Worm (Caenorhabditis elegans): ENCODE measurements around the gene enpl-1.
A peak's percentile ranks its signal among the peaks of the same experiment; 100 is the strongest.

Gene enpl-1

ce11 chrIV:11082789-11083235 lies 36.3 kb upstream of the enpl-1 start (continued):
- TF ChIP-seq lin-29 (GFP tag; IDR thresholded peaks at IDR 0.05) (0 out of 2 replicates have a peak, but pooled peaks have one; percentile 59), zip-11 (GFP tag; IDR thresholded peaks at IDR 0.05) (no peak), mdt-29 (GFP tag; IDR thresholded peaks at IDR 0.05) (peak; percentile 76; the same call in 1 of the 2 replicates), unc-39 (tag; optimal IDR thresholded peaks at IDR 0.05) (peak; percentile 48), lin-13 (GFP tag; optimal IDR thresholded peaks at IDR 0.05) (peak; percentile 72), nhr-76 (tag; optimal IDR thresholded peaks at IDR 0.05) (no peak), nhr-237 (tag; optimal IDR thresholded peaks at IDR 0.05) (peak; percentile 38), madf-5 (GFP tag; IDR thresholded peaks at IDR 0.05) (no peak), daf-12 (tag; optimal IDR thresholded peaks at IDR 0.05) (peak; percentile 13), spr-1 (tag; optimal IDR thresholded peaks at IDR 0.05) (peak; percentile 92), cey-2 (tag; optimal IDR thresholded peaks at IDR 0.05; ENCODE audit: borderline replicate concordance, insufficient read depth) (no peak), madf-9 (GFP tag; conservative IDR thresholded peaks at IDR 0.05) (peak; percentile 27; the same call in 1 of the 2 replicates), nhr-111 (GFP tag; optimal IDR thresholded peaks at IDR 0.05) (no peak), attf-4 (tag; optimal IDR thresholded peaks at IDR 0.05) (no peak), nhr-6 (tag; optimal IDR thresholded peaks at IDR 0.05) (peak; percentile 93), php-3 (GFP tag; IDR thresholded peaks at IDR 0.05) (0 out of 2 replicates have a peak, but pooled peaks have one; percentile 26), ceh-28 (tag; optimal IDR thresholded peaks at IDR 0.05) (peak; percentile 90), lim-7 (GFP tag; IDR thresholded peaks at IDR 0.05) (peak; percentile 63; the same call in 1 of the 2 replicates)

- no peak for TF ChIP-seq snpc-1.2 (GFP tag; IDR thresholded peaks at IDR 0.05)
- TF ChIP-seq unc-130 (GFP tag; optimal IDR thresholded peaks at IDR 0.05): no peak
- TF ChIP-seq vab-7 (GFP tag; IDR thresholded peaks at IDR 0.05): no peak
- no peak for TF ChIP-seq unc-39 (tag; optimal IDR thresholded peaks at IDR 0.05)
- TF ChIP-seq ceh-44 (GFP tag; IDR thresholded peaks at IDR 0.05): no peak
- peak in 1 of 2 experiments; percentile 56 for TF ChIP-seq lsy-2 (tag; optimal IDR thresholded peaks at IDR 0.05)
- TF ChIP-seq lin-38 (GFP tag; IDR thresholded peaks at IDR 0.05): 0 out of 2 replicates have a peak, but pooled peaks have one; percentile 21
Observed at ce11 chrIV:11083609-11084008, 35.5 kb upstream of the enpl-1 start, which contains the start of gene klc-1. TSS of gene klc-1 (plus strand) at chrIV:11083735.

ce11 chrIV:11089527-11089926 lies 29.6 kb upstream of the enpl-1 start, which contains the start of gene M7.7:
TSS of gene M7.7 (plus strand) at chrIV:11089827.
- no peak for TF ChIP-seq set-16 (GFP tag; IDR thresholded peaks at IDR 0.05)
- TF ChIP-seq tra-1 (GFP tag; IDR thresholded peaks at IDR 0.05): no peak
- no peak for TF ChIP-seq F49E8.2 (tag; optimal IDR thresholded peaks at IDR 0.05; ENCODE audit: borderline replicate concordance)
- TF ChIP-seq sdz-12 (GFP tag; optimal IDR thresholded peaks at IDR 0.05): no peak
- no peak for TF ChIP-seq ceh-44 (GFP tag; IDR thresholded peaks at IDR 0.05)
- TF ChIP-seq madf-5 (GFP tag; IDR thresholded peaks at IDR 0.05): no peak
- TF ChIP-seq lin-13 (GFP tag; optimal IDR thresholded peaks at IDR 0.05): no peak
- TF ChIP-seq ceh-62 (tag; optimal IDR thresholded peaks at IDR 0.05): no peak
- no peak for TF ChIP-seq lin-15B (tag; optimal IDR thresholded peaks at IDR 0.05)
- no peak for TF ChIP-seq mep-1 (tag; optimal IDR thresholded peaks at IDR 0.05)
- TF ChIP-seq T26A8.4 (GFP tag; IDR thresholded peaks at IDR 0.05): no peak
- no peak for TF ChIP-seq T20F7.1 (GFP tag; optimal IDR thresholded peaks at IDR 0.05)
- no peak for TF ChIP-seq ceh-82 (tag; optimal IDR thresholded peaks at IDR 0.05)
- TF ChIP-seq nhr-11 (tag; optimal IDR thresholded peaks at IDR 0.05): no peak
- TF ChIP-seq lsy-2 (tag; optimal IDR thresholded peaks at IDR 0.05): no peak
- no peak for TF ChIP-seq Y75B8A.6 (GFP tag; IDR thresholded peaks at IDR 0.05)
- TF ChIP-seq R02D3.7 (tag; optimal IDR thresholded peaks at IDR 0.05): no peak
- no peak for TF ChIP-seq daf-12 (tag; optimal IDR thresholded peaks at IDR 0.05)
- TF ChIP-seq aly-2 (tag; optimal IDR thresholded peaks at IDR 0.05): no peak
